Worm (Caenorhabditis elegans) whole organism, L2 larva: Measurements from ENCODE around the gene str-181.

ENCODE experiments used
- C34F6.9 ChIP-seq: fragments of 150-350 bp; optimal IDR thresholded peaks from 2 replicates; lab custom pipeline; 2014; ENCODE audit warnings: missing biosample characterization, missing genetic modification characterization
- F13H6.1 ChIP-seq: sonication (generic microtip); optimal IDR thresholded peaks from 2 replicates; lab custom pipeline; 2016; ENCODE audit warnings: missing genetic modification characterization, missing compliant biosample characterization
- ZK546.5 ChIP-seq: sonication (generic microtip); optimal IDR thresholded peaks from 2 replicates; lab custom pipeline; 2017; ENCODE audit warnings: missing biosample characterization, missing genetic modification characterization
- ama-1 ChIP-seq: fragments of 150-350 bp; optimal IDR thresholded peaks from 2 replicates; lab custom pipeline; 2018; ENCODE audit warnings: inconsistent platforms
- blmp-1 ChIP-seq: sonication (generic microtip); optimal IDR thresholded peaks from 2 replicates; lab custom pipeline; 2017; ENCODE audit warnings: missing genetic modification characterization, mild to moderate bottlenecking, missing compliant biosample characterization, antibody characterized with exemption, moderate library complexity; ENCODE audit not compliant: insufficient read depth
- ceh-82 ChIP-seq: fragments of 150-350 bp; optimal IDR thresholded peaks from 2 replicates; lab custom pipeline; 2014; ENCODE audit warnings: missing biosample characterization, missing genetic modification characterization
- crh-2 ChIP-seq: sonication (generic microtip); optimal IDR thresholded peaks from 2 replicates; lab custom pipeline; 2017; ENCODE audit warnings: missing biosample characterization, missing genetic modification characterization
- egl-27 ChIP-seq: sonication (generic microtip); optimal IDR thresholded peaks from 3 replicates; lab custom pipeline; 2017; ENCODE audit warnings: missing biosample characterization, missing genetic modification reagents, missing genetic modification characterization
- elt-3 ChIP-seq: sonication (generic microtip); optimal IDR thresholded peaks from 2 replicates; lab custom pipeline; 2017; ENCODE audit warnings: missing biosample characterization, missing genetic modification characterization
- fos-1 ChIP-seq: fragments of 150-350 bp; optimal IDR thresholded peaks from 2 replicates; lab custom pipeline; 2014; ENCODE audit warnings: missing biosample characterization, missing genetic modification characterization
- gmeb-1 ChIP-seq: fragments of 150-350 bp; optimal IDR thresholded peaks from 2 replicates; lab custom pipeline; 2014; ENCODE audit warnings: missing biosample characterization, missing genetic modification characterization
- lin-11 ChIP-seq: fragments of 150-350 bp; sonication (generic microtip); optimal IDR thresholded peaks from 2 replicates; lab custom pipeline; 2014; ENCODE audit warnings: missing biosample characterization, missing genetic modification characterization, inconsistent platforms, mixed read lengths
- mab-5 ChIP-seq: fragments of 150-350 bp; optimal IDR thresholded peaks from 2 replicates; lab custom pipeline; 2014; ENCODE audit warnings: missing biosample characterization, missing genetic modification characterization
- mbf-1 ChIP-seq: sonication (generic microtip); optimal IDR thresholded peaks from 2 replicates; lab custom pipeline; 2017; ENCODE audit warnings: missing biosample characterization, missing genetic modification characterization
- mdl-1 ChIP-seq, 2 experiments: fragments of 150-350 bp in 1 of 2; sonication (generic microtip) in 1 of 2; optimal IDR thresholded peaks; 2 replicates each; lab custom pipeline; 2017; ENCODE audit warnings: missing biosample characterization in 2 of 2, missing genetic modification characterization in 2 of 2
- nhr-11 ChIP-seq: fragments of 150-350 bp; optimal IDR thresholded peaks from 2 replicates; lab custom pipeline; 2014; ENCODE audit warnings: missing biosample characterization, missing genetic modification characterization
- nhr-129 ChIP-seq: fragments of 150-350 bp; optimal IDR thresholded peaks from 2 replicates; lab custom pipeline; 2014; ENCODE audit warnings: missing biosample characterization, missing genetic modification characterization
- nhr-25 ChIP-seq: fragments of 150-350 bp; sonication (generic microtip); optimal IDR thresholded peaks from 3 replicates; lab custom pipeline; 2014; ENCODE audit warnings: missing biosample characterization, missing genetic modification characterization
- nhr-6 ChIP-seq: fragments of 150-350 bp; optimal IDR thresholded peaks from 2 replicates; lab custom pipeline; 2014; ENCODE audit warnings: missing biosample characterization, missing genetic modification characterization
- nhr-77 ChIP-seq: fragments of 150-350 bp; optimal IDR thresholded peaks from 2 replicates; lab custom pipeline; 2014; ENCODE audit warnings: missing biosample characterization, missing genetic modification characterization
- peb-1 ChIP-seq: fragments of 150-350 bp; optimal IDR thresholded peaks from 2 replicates; lab custom pipeline; 2014; ENCODE audit warnings: missing biosample characterization, missing genetic modification characterization
- skn-1 ChIP-seq: sonication (generic microtip); optimal IDR thresholded peaks from 2 replicates; lab custom pipeline; 2017; ENCODE audit warnings: missing biosample characterization, missing genetic modification characterization
- sma-3 ChIP-seq: sonication (generic microtip); optimal IDR thresholded peaks from 2 replicates; lab custom pipeline; 2016; ENCODE audit warnings: missing genetic modification reagents, missing genetic modification characterization, missing compliant biosample characterization
- sma-9 ChIP-seq, 2 experiments: fragments of 150-350 bp in 1 of 2; sonication (generic microtip) in 1 of 2; optimal IDR thresholded peaks; 2 replicates each; lab custom pipeline; 2014 to 2016; ENCODE audit warnings: missing genetic modification characterization in 2 of 2, mild to moderate bottlenecking in 1 of 2, missing biosample characterization in 1 of 2, missing compliant biosample characterization in 1 of 2, missing genetic modification reagents in 1 of 2, moderate library complexity in 1 of 2
- snpc-4 ChIP-seq: fragments of 150-350 bp; optimal IDR thresholded peaks from 2 replicates; lab custom pipeline; 2014; ENCODE audit warnings: missing biosample characterization, missing genetic modification characterization
- unc-62 ChIP-seq: fragments of 150-350 bp; optimal IDR thresholded peaks from 2 replicates; lab custom pipeline; 2014; ENCODE audit warnings: missing biosample characterization, missing genetic modification reagents, missing genetic modification characterization
- ztf-4 ChIP-seq: fragments of 150-350 bp; optimal IDR thresholded peaks from 2 replicates; lab custom pipeline; 2014; ENCODE audit warnings: missing biosample characterization, missing genetic modification characterization

The str-181 gene

ce11 chrV:12744979-12745378 lies 26.5 kb upstream of the str-181 start, which contains the start of gene C15C8.7:
Gene C15C8.7 (minus strand): TSS chrV:12745050.
- TF ChIP-seq ztf-4 (tag; lab: Kevin White, UChicago): no peak
- TF ChIP-seq F13H6.1 (tag; lab: Kevin White, UChicago): peak; percentile 6
- no peak for TF ChIP-seq crh-2 (tag; lab: Kevin White, UChicago)
- TF ChIP-seq fos-1 (tag; lab: Kevin White, UChicago): peak; percentile 63
- no peak for TF ChIP-seq elt-3 (tag; lab: Kevin White, UChicago)
- TF ChIP-seq lin-11 (tag; lab: Kevin White, UChicago): no peak
- no peak for TF ChIP-seq peb-1 (tag; lab: Kevin White, UChicago)
- TF ChIP-seq nhr-25: no peak
- TF ChIP-seq skn-1 (tag; lab: Kevin White, UChicago): no peak
- no peak for TF ChIP-seq mdl-1 (tag; optimal IDR thresholded peaks at IDR 0.05; lab: Kevin White, UChicago)
- no peak for TF ChIP-seq egl-27 (tag; lab: Kevin White, UChicago)
- TF ChIP-seq mab-5: no peak
- no peak for TF ChIP-seq C34F6.9 (tag; lab: Kevin White, UChicago)
- TF ChIP-seq ZK546.5 (tag; lab: Kevin White, UChicago): no peak

DNA sequence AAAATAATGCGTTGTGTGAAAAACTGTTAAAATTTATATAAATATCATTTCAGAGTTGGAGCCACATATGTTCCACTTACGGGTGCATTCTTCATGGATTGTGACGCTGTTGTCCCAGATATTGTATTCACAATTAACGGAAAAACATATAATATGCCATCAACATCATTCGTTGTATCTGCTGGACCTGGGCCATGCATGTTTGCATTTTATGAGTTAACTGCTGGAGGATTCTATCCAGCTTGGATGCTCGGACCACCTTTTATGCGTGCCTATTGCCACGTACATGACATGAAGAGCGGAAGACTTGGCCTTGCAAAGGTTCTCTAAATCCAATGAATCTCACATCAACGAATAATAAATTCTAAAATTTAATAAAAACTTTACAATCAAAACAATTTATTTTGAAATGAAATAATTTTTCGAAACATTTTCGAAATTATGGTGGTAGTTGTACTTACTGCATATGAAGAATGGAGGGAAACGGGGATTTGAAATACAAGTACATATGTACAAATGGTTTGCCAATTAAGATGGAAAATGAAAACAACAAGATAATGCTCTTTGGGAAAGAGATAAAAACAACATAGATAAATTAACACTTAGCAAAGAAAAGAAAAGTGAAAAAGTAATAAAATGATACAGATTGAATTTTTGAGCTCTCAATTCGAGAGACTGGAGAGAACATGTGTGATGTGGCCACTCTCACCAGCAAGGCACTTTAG lies 25.4 kb upstream of the str-181 start:
- no peak for TF ChIP-seq sma-9 (GFP tag; optimal IDR thresholded peaks at IDR 0.05; lab: Kevin White, UChicago)
- no peak for TF ChIP-seq sma-9 (tag; optimal IDR thresholded peaks at IDR 0.05; lab: Kevin White, UChicago)
- TF ChIP-seq peb-1 (tag; lab: Kevin White, UChicago): no peak
- no peak for TF ChIP-seq nhr-6 (tag; lab: Kevin White, UChicago)
- no peak for TF ChIP-seq nhr-77 (tag; lab: Kevin White, UChicago)
- no peak for TF ChIP-seq nhr-129 (tag; lab: Kevin White, UChicago)
- TF ChIP-seq mbf-1 (tag; lab: Kevin White, UChicago): no peak
- no peak for TF ChIP-seq unc-62
- TF ChIP-seq fos-1 (tag; lab: Kevin White, UChicago): no peak
- TF ChIP-seq skn-1 (tag; lab: Kevin White, UChicago): no peak
- TF ChIP-seq ama-1 (lab: Kevin White, UChicago): no peak
- no peak for TF ChIP-seq mdl-1 (tag; optimal IDR thresholded peaks at IDR 0.05; lab: Kevin White, UChicago)
- no peak for TF ChIP-seq nhr-11 (tag; lab: Kevin White, UChicago)
- TF ChIP-seq snpc-4 (tag; lab: Kevin White, UChicago): no peak
- TF ChIP-seq lin-11 (tag; lab: Kevin White, UChicago): no peak
- TF ChIP-seq blmp-1 (tag; lab: Kevin White, UChicago): no peak
- TF ChIP-seq elt-3 (tag; lab: Kevin White, UChicago): no peak

DNA sequence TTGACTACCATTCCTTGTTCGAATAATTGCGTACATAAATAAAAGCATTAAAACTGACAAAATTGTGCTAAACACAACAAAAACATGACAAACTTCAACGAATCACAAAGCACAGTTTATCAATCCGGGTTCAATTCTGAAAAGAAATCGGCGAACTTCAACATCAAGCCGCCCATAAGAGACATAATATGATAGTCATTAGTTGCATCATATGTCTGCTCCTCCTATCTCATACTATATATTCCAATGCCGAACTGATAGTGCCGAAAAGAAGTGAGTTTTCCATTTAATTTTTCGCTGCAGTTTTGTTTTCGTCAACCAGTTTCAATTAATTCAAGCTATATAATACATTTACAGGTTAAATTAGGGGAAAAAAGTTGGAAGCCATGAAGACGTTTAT lies 23.2 kb upstream of the str-181 start, which contains the start of gene hrg-7:
TSS of gene hrg-7 (plus strand) at position 358 of the 400 bp plus-strand sequence.
- peak; percentile 54 for TF ChIP-seq sma-9 (GFP tag; optimal IDR thresholded peaks at IDR 0.05; lab: Kevin White, UChicago)
- TF ChIP-seq sma-9 (tag; optimal IDR thresholded peaks at IDR 0.05; lab: Kevin White, UChicago): no peak
- no peak for TF ChIP-seq skn-1 (tag; lab: Kevin White, UChicago)
- peak; percentile 82 for TF ChIP-seq fos-1 (tag; lab: Kevin White, UChicago)
- TF ChIP-seq gmeb-1 (tag; lab: Kevin White, UChicago): peak; percentile 8
- peak; percentile 96 for TF ChIP-seq nhr-129 (tag; lab: Kevin White, UChicago)
- peak; percentile 70 for TF ChIP-seq crh-2 (tag; lab: Kevin White, UChicago)

- no peak for TF ChIP-seq nhr-6 (tag; lab: Kevin White, UChicago)
- TF ChIP-seq mab-5: no peak
- peak; percentile 71 for TF ChIP-seq peb-1 (tag; lab: Kevin White, UChicago)
- TF ChIP-seq ceh-82 (tag; lab: Kevin White, UChicago): no peak
These were observed 17.7 kb upstream of the str-181 start, which contains the start of gene cky-1 for ce11 chrV:12736166-12736753. Gene cky-1 (plus strand): TSS chrV:12736703.

- TF ChIP-seq nhr-129 (tag; lab: Kevin White, UChicago): peak; percentile 87
- TF ChIP-seq C34F6.9 (tag; lab: Kevin White, UChicago): no peak
- TF ChIP-seq unc-62: no peak
- TF ChIP-seq fos-1 (tag; lab: Kevin White, UChicago): peak; percentile 59
- TF ChIP-seq sma-3 (GFP tag; lab: Kevin White, UChicago): peak; percentile 11
- peak; percentile 50 for TF ChIP-seq sma-9 (GFP tag; optimal IDR thresholded peaks at IDR 0.05; lab: Kevin White, UChicago)
- TF ChIP-seq sma-9 (tag; optimal IDR thresholded peaks at IDR 0.05; lab: Kevin White, UChicago): no peak
These were observed 15.1 kb upstream of the str-181 start, which contains the start of the genes dhs-21 and xbx-9 for ce11 chrV:12733465-12734248. Gene dhs-21 (minus strand): TSS chrV:12733645. Gene xbx-9 (plus strand): TSS chrV:12734198.
